Fruit fly (Drosophila melanogaster) whole organism, larva: ENCODE results near the gene Tim9b.

ENCODE experiments used
- noc ChIP-seq: fragments of 200-800 bp; sonication (Bioruptor generic); optimal IDR thresholded peaks from 3 replicates; lab custom pipeline; 2019; ENCODE audit warnings: missing biosample characterization, mild to moderate bottlenecking, missing genetic modification characterization, moderate library complexity

Gene Tim9b

dm6 chrX:19573687-19574086, 44.6 kb downstream of the Tim9b start:
- no peak for TF ChIP-seq noc
